Fruit fly (Drosophila melanogaster): Measurements from ENCODE around the gene Ssb-c31a.

Gene Ssb-c31a

dm6 chr2L:8229628-8230027, 18.5 kb downstream of the Ssb-c31a start:
- TF ChIP-seq Abd-B (GFP tag; optimal IDR thresholded peaks at IDR 0.05) (no peak), Hnf4 (GFP tag; optimal IDR thresholded peaks at IDR 0.05) (peak; percentile 66), CG9705 (GFP tag; optimal IDR thresholded peaks at IDR 0.05) (no peak), GATAd (GFP tag; optimal IDR thresholded peaks at IDR 0.05) (no peak), Myc (optimal IDR thresholded peaks at IDR 0.05) (no peak), usp (GFP tag; optimal IDR thresholded peaks at IDR 0.05) (no peak), woc (GFP tag; optimal IDR thresholded peaks at IDR 0.05) (peak; percentile 34), pan (optimal IDR thresholded peaks at IDR 0.05) (no peak), ey (GFP tag; optimal IDR thresholded peaks at IDR 0.05) (peak; percentile 64), OdsH (GFP tag; optimal IDR thresholded peaks at IDR 0.05) (peak; percentile 68), Jra (GFP tag; optimal IDR thresholded peaks at IDR 0.05) (peak; percentile 20), sage (GFP tag; optimal IDR thresholded peaks at IDR 0.05) (peak; percentile 46), dmrt93B (GFP tag; optimal IDR thresholded peaks at IDR 0.05) (peak; percentile 18), brk (GFP tag; optimal IDR thresholded peaks at IDR 0.05) (no peak), Sp1 (GFP tag; optimal IDR thresholded peaks at IDR 0.05) (peak; percentile 62), Dfd (GFP tag; optimal IDR thresholded peaks at IDR 0.05) (no peak), br (GFP tag; optimal IDR thresholded peaks at IDR 0.05) (peak; percentile 74), rgr (GFP tag; optimal IDR thresholded peaks at IDR 0.05) (peak; percentile 67), dsf (GFP tag; optimal IDR thresholded peaks at IDR 0.05; ENCODE audit: borderline replicate concordance) (no peak), lola (GFP tag; optimal IDR thresholded peaks at IDR 0.05) (no peak), N (GFP tag; optimal IDR thresholded peaks at IDR 0.05) (no peak), jim (GFP tag; optimal IDR thresholded peaks at IDR 0.05) (no peak), HLH106 (tag; optimal IDR thresholded peaks at IDR 0.05) (peak; percentile 66), tai (GFP tag; optimal IDR thresholded peaks at IDR 0.05) (no peak), Hr78 (GFP tag; optimal IDR thresholded peaks at IDR 0.05) (no peak), h (GFP tag; optimal IDR thresholded peaks at IDR 0.05) (peak; percentile 84), psq (GFP tag; optimal IDR thresholded peaks at IDR 0.05) (peak; percentile 50), foxo (GFP tag; optimal IDR thresholded peaks at IDR 0.05) (peak in 1 of 2 experiments; percentile 81), fru (GFP tag; optimal IDR thresholded peaks at IDR 0.05) (peak; percentile 76), Dif (GFP tag; optimal IDR thresholded peaks at IDR 0.05; ENCODE audit: partially characterized antibody) (no peak), sv (GFP tag; optimal IDR thresholded peaks at IDR 0.05) (no peak), Mio (GFP tag; optimal IDR thresholded peaks at IDR 0.05) (no peak), Rel (GFP tag; optimal IDR thresholded peaks at IDR 0.05) (no peak), Rel (tag; optimal IDR thresholded peaks at IDR 0.05) (no peak), Vsx2 (GFP tag; optimal IDR thresholded peaks at IDR 0.05; ENCODE audit: partially characterized antibody) (no peak), CrebA (GFP tag; optimal IDR thresholded peaks at IDR 0.05; ENCODE audit: borderline replicate concordance) (no peak), CG32264 (GFP tag; optimal IDR thresholded peaks at IDR 0.05) (peak; percentile 48), Hr83 (GFP tag; optimal IDR thresholded peaks at IDR 0.05; ENCODE audit: poor library complexity, severe bottlenecking) (no peak), dl (GFP tag; optimal IDR thresholded peaks at IDR 0.05; ENCODE audit: insufficient read depth in 1 of 2, partially characterized antibody in 2 of 2) (no peak)

- TF ChIP-seq OdsH (GFP tag; optimal IDR thresholded peaks at IDR 0.05) (peak; percentile 5), Abd-B (GFP tag; optimal IDR thresholded peaks at IDR 0.05) (no peak)
These were observed 19.1 kb downstream of the Ssb-c31a start for dm6 chr2L:8230255-8230654.

- no peak for TF ChIP-seq Abd-B (GFP tag; optimal IDR thresholded peaks at IDR 0.05)
- peak in 1 of 2 experiments; percentile 34 for TF ChIP-seq foxo (GFP tag; optimal IDR thresholded peaks at IDR 0.05)
- peak; percentile 42 for TF ChIP-seq ey (GFP tag; optimal IDR thresholded peaks at IDR 0.05)
- TF ChIP-seq Hr78 (GFP tag; optimal IDR thresholded peaks at IDR 0.05) = no peak
- peak; percentile 3 for TF ChIP-seq psq (GFP tag; optimal IDR thresholded peaks at IDR 0.05)
- peak; percentile 37 for TF ChIP-seq Hnf4 (GFP tag; optimal IDR thresholded peaks at IDR 0.05)
- peak; percentile 42 for TF ChIP-seq rgr (GFP tag; optimal IDR thresholded peaks at IDR 0.05)
- TF ChIP-seq Sp1 (GFP tag; optimal IDR thresholded peaks at IDR 0.05) = no peak
- TF ChIP-seq HLH106 (tag; optimal IDR thresholded peaks at IDR 0.05) = peak; percentile 14
- TF ChIP-seq fru (GFP tag; optimal IDR thresholded peaks at IDR 0.05) = peak; percentile 43
- TF ChIP-seq h (GFP tag; optimal IDR thresholded peaks at IDR 0.05) = peak; percentile 37
- no peak for TF ChIP-seq usp (GFP tag; optimal IDR thresholded peaks at IDR 0.05)
- TF ChIP-seq br (GFP tag; optimal IDR thresholded peaks at IDR 0.05) = peak; percentile 41
These were observed 21.2 kb downstream of the Ssb-c31a start for dm6 chr2L:8232389-8232788.

All from whole organism, wandering third instar larva.